Worm (Caenorhabditis elegans) whole organism, late embryonic: Measurements from ENCODE around the gene F26D11.2.

Source experiments
- F13H6.1 ChIP-seq: sonication (generic microtip); optimal IDR thresholded peaks from 2 replicates; lab custom pipeline; 2016; ENCODE audit warnings: missing genetic modification characterization, missing compliant biosample characterization
- K09A11.1 ChIP-seq: sonication (generic microtip); optimal IDR thresholded peaks from 2 replicates; lab custom pipeline; 2017; ENCODE audit warnings: antibody characterized with exemption, mild to moderate bottlenecking, missing genetic modification characterization, missing compliant biosample characterization; ENCODE audit not compliant: insufficient read depth
- T23F11.4 ChIP-seq: fragments of 200-800 bp; sonication (Bioruptor generic); optimal IDR thresholded peaks from 2 replicates; lab custom pipeline; 2018; ENCODE audit warnings: mild to moderate bottlenecking, missing genetic modification characterization, missing compliant biosample characterization
- Y22D7AL.16 ChIP-seq: sonication (generic microtip); optimal IDR thresholded peaks from 2 replicates; lab custom pipeline; 2016; ENCODE audit warnings: missing genetic modification characterization, missing compliant biosample characterization
- ama-1 ChIP-seq: fragments of 150-350 bp; optimal IDR thresholded peaks from 2 replicates; lab custom pipeline; 2014
- ceh-14 ChIP-seq: sonication (generic microtip); optimal IDR thresholded peaks from 2 replicates; lab custom pipeline; 2016; ENCODE audit warnings: missing genotype, missing genetic modification characterization, missing compliant biosample characterization
- ceh-19 ChIP-seq: fragments of 200-800 bp; sonication (Bioruptor generic); optimal IDR thresholded peaks from 2 replicates; lab custom pipeline; 2018; ENCODE audit warnings: mild to moderate bottlenecking, missing genetic modification characterization, missing compliant biosample characterization
- ceh-22 ChIP-seq: sonication (generic microtip); optimal IDR thresholded peaks from 2 replicates; lab custom pipeline; 2017; ENCODE audit warnings: missing biosample characterization, missing genetic modification characterization
- ceh-30 ChIP-seq: fragments of 150-350 bp; optimal IDR thresholded peaks from 2 replicates; lab custom pipeline; 2014; ENCODE audit warnings: missing biosample characterization, missing genetic modification characterization
- ceh-34 ChIP-seq: sonication (generic microtip); optimal IDR thresholded peaks from 2 replicates; lab custom pipeline; 2016; ENCODE audit warnings: mild to moderate bottlenecking, missing genetic modification characterization, missing compliant biosample characterization
- ceh-45 ChIP-seq: fragments of 200-800 bp; sonication (Bioruptor generic); IDR thresholded peaks from 2 replicates; pipeline ENCODE4 v1.3.6; 2022; ENCODE audit warnings: missing genetic modification reagents, missing genetic modification characterization, missing compliant biosample characterization
- ceh-6 ChIP-seq: fragments of 200-800 bp; sonication (Bioruptor generic); optimal IDR thresholded peaks from 2 replicates; lab custom pipeline; 2018; ENCODE audit warnings: mild to moderate bottlenecking, missing genetic modification characterization, missing compliant biosample characterization
- ceh-9 ChIP-seq: sonication (generic microtip); optimal IDR thresholded peaks from 2 replicates; lab custom pipeline; 2016; ENCODE audit warnings: mild to moderate bottlenecking, missing genetic modification characterization, inconsistent platforms, missing compliant biosample characterization
- che-1 ChIP-seq: sonication (generic microtip); optimal IDR thresholded peaks from 2 replicates; lab custom pipeline; 2016; ENCODE audit warnings: mild to moderate bottlenecking, missing genetic modification characterization, missing compliant biosample characterization
- dmd-4 ChIP-seq: sonication (generic microtip); optimal IDR thresholded peaks from 2 replicates; lab custom pipeline; 2016; ENCODE audit warnings: borderline replicate concordance, missing genetic modification characterization, missing compliant biosample characterization
- elt-2 ChIP-seq: sonication (generic microtip); optimal IDR thresholded peaks from 2 replicates; lab custom pipeline; 2016; ENCODE audit warnings: missing genetic modification reagents, missing genetic modification characterization, missing compliant biosample characterization
- fax-1 ChIP-seq: sonication (generic microtip); optimal IDR thresholded peaks from 2 replicates; lab custom pipeline; 2016; ENCODE audit warnings: missing genotype, missing genetic modification characterization, missing compliant biosample characterization
- fkh-6 ChIP-seq: sonication (generic microtip); optimal IDR thresholded peaks from 2 replicates; lab custom pipeline; 2016; ENCODE audit warnings: missing genetic modification characterization, missing compliant biosample characterization
- hlh-30 ChIP-seq: sonication (generic microtip); optimal IDR thresholded peaks from 2 replicates; lab custom pipeline; 2017; ENCODE audit warnings: antibody characterized with exemption, missing genetic modification characterization, missing compliant biosample characterization; ENCODE audit not compliant: insufficient read depth
- nhr-232 ChIP-seq: sonication (generic microtip); optimal IDR thresholded peaks from 2 replicates; lab custom pipeline; 2016; ENCODE audit warnings: missing genetic modification characterization, missing compliant biosample characterization
- odd-2 ChIP-seq: sonication (generic microtip); optimal IDR thresholded peaks from 2 replicates; lab custom pipeline; 2017; ENCODE audit warnings: antibody characterized with exemption, mild to moderate bottlenecking, missing genetic modification characterization, missing compliant biosample characterization
- pax-1 ChIP-seq: fragments of 150-350 bp; optimal IDR thresholded peaks from 2 replicates; lab custom pipeline; 2014; ENCODE audit warnings: missing biosample characterization, missing genetic modification characterization
- pha-2 ChIP-seq: sonication (generic microtip); optimal IDR thresholded peaks from 2 replicates; lab custom pipeline; 2017; ENCODE audit warnings: mild to moderate bottlenecking, missing genetic modification characterization, missing compliant biosample characterization
- pros-1 ChIP-seq: fragments of 150-350 bp; optimal IDR thresholded peaks from 2 replicates; lab custom pipeline; 2014; ENCODE audit warnings: missing biosample characterization, missing genetic modification reagents, missing genetic modification characterization
- ref-2 ChIP-seq: sonication (generic microtip); optimal IDR thresholded peaks from 2 replicates; lab custom pipeline; 2016; ENCODE audit warnings: missing genetic modification characterization, missing compliant biosample characterization
- tbx-7 ChIP-seq: sonication (generic microtip); optimal IDR thresholded peaks from 2 replicates; lab custom pipeline; 2016; ENCODE audit warnings: missing genotype, missing genetic modification characterization, missing compliant biosample characterization
- ttx-3 ChIP-seq: sonication (generic microtip); optimal IDR thresholded peaks from 2 replicates; lab custom pipeline; 2016; ENCODE audit warnings: missing genetic modification reagents, missing genetic modification characterization, missing compliant biosample characterization
- unc-42 ChIP-seq: sonication (generic microtip); optimal IDR thresholded peaks from 2 replicates; lab custom pipeline; 2016; ENCODE audit warnings: missing genotype, missing genetic modification characterization, missing compliant biosample characterization
- unc-55 ChIP-seq: sonication (generic microtip); optimal IDR thresholded peaks from 2 replicates; lab custom pipeline; 2017; ENCODE audit warnings: missing biosample characterization, missing genetic modification reagents, missing genetic modification characterization
- zip-5 ChIP-seq: sonication (generic microtip); optimal IDR thresholded peaks from 2 replicates; lab custom pipeline; 2016; ENCODE audit warnings: missing genetic modification characterization, missing compliant biosample characterization
- ztf-16 ChIP-seq: sonication (generic microtip); optimal IDR thresholded peaks from 2 replicates; lab custom pipeline; 2017; ENCODE audit warnings: missing genetic modification characterization, missing compliant biosample characterization

Gene F26D11.2

ce11 chrV:7980993-7981595 lies 22.0 kb downstream of the F26D11.2 start, which contains the start of gene F26D11.1:
TSS of gene F26D11.1 (plus strand) at chrV:7981545.
- TF ChIP-seq ceh-6 (GFP tag; lab: Kevin White, UChicago) (no peak), ceh-19 (no peak), pha-2 (tag; lab: Kevin White, UChicago) (no peak), ref-2 (no peak)
- TF ChIP-seq, all 69 proteins: peak for 0

DNA sequence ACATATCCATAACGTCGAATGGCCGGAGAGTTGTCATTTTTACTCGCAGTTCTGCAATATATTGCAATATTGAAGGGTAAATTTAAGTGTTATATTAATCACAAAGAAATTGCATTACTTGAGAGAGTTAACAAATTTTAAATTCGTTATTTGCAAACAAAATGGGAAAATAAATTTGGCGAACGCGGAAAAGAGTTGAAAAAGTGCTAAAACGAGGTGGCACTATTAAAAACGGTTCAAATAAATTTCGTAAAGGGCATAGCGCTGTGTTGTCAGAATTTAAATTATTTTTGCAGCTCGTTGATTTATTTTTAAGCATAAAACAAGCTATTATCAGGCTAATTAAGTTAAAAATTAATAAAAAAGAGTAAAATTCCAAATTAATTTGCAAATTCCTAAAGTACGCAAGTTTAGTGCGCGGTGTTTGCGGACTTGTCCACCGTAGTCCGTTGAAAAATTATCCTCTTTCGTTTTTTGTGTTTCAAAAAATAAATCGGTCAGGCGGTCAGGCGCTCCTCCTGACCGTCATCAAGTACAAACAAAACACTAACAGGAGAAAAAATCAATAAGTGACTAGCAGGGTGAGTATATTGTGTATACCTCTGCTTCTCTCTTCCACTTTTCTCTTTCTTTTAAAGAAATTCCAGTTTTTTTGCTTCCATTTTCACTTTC lies 24.4 kb downstream of the F26D11.2 start, which contains the start of the genes natb-1 and abhd-12:
Gene natb-1, minus strand, starts transcription at position 51 of the 672 bp plus-strand sequence.
Gene abhd-12, plus strand, starts transcription at position 499 of the 672 bp plus-strand sequence.
- TF ChIP-seq ceh-14 (tag; lab: Kevin White, UChicago), result peak; percentile 70
- TF ChIP-seq hlh-30 (tag; lab: Kevin White, UChicago), result peak; percentile 16
- peak; percentile 27 for TF ChIP-seq ceh-30 (tag; lab: Kevin White, UChicago)
- TF ChIP-seq Y22D7AL.16 (tag; lab: Kevin White, UChicago), result no peak
- TF ChIP-seq elt-2 (tag; lab: Kevin White, UChicago), result no peak
- peak; percentile 77 for TF ChIP-seq unc-42 (tag; lab: Kevin White, UChicago)
- TF ChIP-seq, all 69 proteins: peak for 4

- TF ChIP-seq ceh-19 (no peak), unc-42 (tag; lab: Kevin White, UChicago) (no peak), ceh-45 (GFP tag; lab: Robert Waterston, UW) (no peak), ama-1 (lab: Kevin White, UChicago) (no peak), ceh-22 (tag; lab: Kevin White, UChicago) (no peak), ref-2 (no peak), tbx-7 (no peak), che-1 (no peak), F13H6.1 (tag; lab: Kevin White, UChicago) (no peak), unc-55 (GFP tag; lab: Kevin White, UChicago) (no peak), fkh-6 (tag; lab: Kevin White, UChicago) (no peak)
Measured at ce11 chrV:7985860-7986259, 26.8 kb downstream of the F26D11.2 start, which contains the start of gene Y97E10AL.1. TSS of gene Y97E10AL.1 (plus strand) at chrV:7986160.

DNA sequence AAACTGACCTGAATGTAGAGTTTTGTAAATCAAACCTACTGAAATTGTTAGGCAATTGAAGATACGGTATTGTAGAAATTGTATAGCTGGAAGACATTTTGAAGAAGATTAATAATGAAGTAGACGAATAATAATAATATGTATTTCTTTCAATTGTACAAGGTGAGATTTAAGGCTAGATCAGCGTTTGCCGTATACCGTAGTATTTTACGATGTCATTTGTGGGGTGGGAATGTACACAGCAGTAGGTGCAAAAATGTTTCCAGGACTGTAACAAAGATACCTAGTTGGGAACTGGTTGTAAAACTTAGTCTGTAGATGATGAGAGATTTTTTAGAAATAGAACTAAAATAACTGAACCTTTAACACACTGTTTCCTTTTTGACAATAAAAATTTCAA lies 35.5 kb downstream of the F26D11.2 start, which contains the start of gene ceh-76:
Gene ceh-76, minus strand, starts transcription at position 101 of the 400 bp plus-strand sequence.
- TF ChIP-seq ceh-14 (tag; lab: Kevin White, UChicago) (no peak), pax-1 (tag; lab: Kevin White, UChicago) (no peak), K09A11.1 (tag; lab: Kevin White, UChicago) (no peak), pros-1 (tag; lab: Kevin White, UChicago) (no peak), zip-5 (tag; lab: Kevin White, UChicago) (no peak), dmd-4 (no peak)

- TF ChIP-seq ceh-22 (tag; lab: Kevin White, UChicago) (no peak), nhr-232 (no peak), unc-55 (GFP tag; lab: Kevin White, UChicago) (no peak), ztf-16 (tag; lab: Kevin White, UChicago) (no peak)
Measured at ce11 chrV:7995165-7995564, 36.1 kb downstream of the F26D11.2 start.

- TF ChIP-seq K09A11.1 (tag; lab: Kevin White, UChicago) (no peak), ceh-9 (tag; lab: Kevin White, UChicago) (no peak), odd-2 (tag; lab: Kevin White, UChicago) (no peak), T23F11.4 (GFP tag; lab: Kevin White, UChicago) (no peak), fax-1 (no peak), ceh-19 (no peak), ceh-34 (no peak), nhr-232 (no peak), zip-5 (tag; lab: Kevin White, UChicago) (no peak), ttx-3 (tag; lab: Kevin White, UChicago) (no peak), unc-42 (tag; lab: Kevin White, UChicago) (no peak)
Measured at ce11 chrV:7995878-7996277, 36.8 kb downstream of the F26D11.2 start, which contains the start of gene Y97E10AR.2. TSS of gene Y97E10AR.2 (plus strand) at chrV:7996178.
